Worm (Caenorhabditis elegans) whole organism, late embryonic: ENCODE measurements around the gene K03H1.12.

Experiments
- ceh-34 ChIP-seq: sonication (generic microtip); optimal IDR thresholded peaks from 2 replicates; lab custom pipeline; 2016; ENCODE audit warnings: mild to moderate bottlenecking, missing genetic modification characterization, missing compliant biosample characterization
- eyg-1 ChIP-seq: sonication (generic microtip); optimal IDR thresholded peaks from 2 replicates; lab custom pipeline; 2016; ENCODE audit warnings: missing genotype, missing genetic modification characterization, missing compliant biosample characterization
- lin-11 ChIP-seq: fragments of 200-800 bp; sonication (Bioruptor generic); optimal IDR thresholded peaks from 2 replicates; lab custom pipeline; 2018; ENCODE audit warnings: mild to moderate bottlenecking, missing genetic modification characterization, missing compliant biosample characterization
- nfya-1 ChIP-seq: sonication (generic microtip); optimal IDR thresholded peaks from 2 replicates; lab custom pipeline; 2017; ENCODE audit warnings: missing genetic modification characterization, mild to moderate bottlenecking, missing compliant biosample characterization, antibody characterized with exemption, moderate library complexity
- nhr-11 ChIP-seq: fragments of 150-350 bp; optimal IDR thresholded peaks from 2 replicates; lab custom pipeline; 2014; ENCODE audit warnings: missing biosample characterization, missing genetic modification characterization
- pag-3 ChIP-seq: sonication (generic microtip); optimal IDR thresholded peaks from 2 replicates; lab custom pipeline; 2016; ENCODE audit warnings: missing compliant biosample characterization, missing genetic modification characterization, borderline replicate concordance
- pqm-1 ChIP-seq: sonication (generic microtip); optimal IDR thresholded peaks from 2 replicates; lab custom pipeline; 2016; ENCODE audit warnings: missing genetic modification characterization, missing compliant biosample characterization
- ref-2 ChIP-seq: sonication (generic microtip); optimal IDR thresholded peaks from 2 replicates; lab custom pipeline; 2016; ENCODE audit warnings: missing genetic modification characterization, missing compliant biosample characterization
- ztf-16 ChIP-seq: sonication (generic microtip); optimal IDR thresholded peaks from 2 replicates; lab custom pipeline; 2017; ENCODE audit warnings: missing genetic modification characterization, missing compliant biosample characterization

- TF ChIP-seq nfya-1 (tag; lab: Kevin White, UChicago) (no peak), nhr-11 (no peak), pag-3 (tag; lab: Kevin White, UChicago) (no peak), eyg-1 (no peak), pqm-1 (tag; lab: Kevin White, UChicago) (no peak), ztf-16 (tag; lab: Kevin White, UChicago) (no peak), ref-2 (tag; lab: Kevin White, UChicago) (no peak), lin-11 (tag; lab: Kevin White, UChicago) (no peak), ceh-34 (no peak)
These were observed 19.1 kb upstream of the K03H1.12 start for ce11 chrIII:9922310-9922709.
